Fruit fly (Drosophila melanogaster) whole organism, embryonic: Measurements from ENCODE around the gene CG7203.

ENCODE experiments used
- CG12236 ChIP-seq: fragments of 200-800 bp; sonication (Bioruptor generic); optimal IDR thresholded peaks from 2 replicates; lab custom pipeline; 2016; ENCODE audit warnings: missing biosample characterization, missing genetic modification characterization
- CG14441 ChIP-seq: fragments of 200-800 bp; sonication (Bioruptor generic); IDR thresholded peaks from 2 replicates; pipeline ENCODE4 v1.3.6; 2022; ENCODE audit warnings: missing biosample characterization, missing genetic modification characterization
- CG6683 ChIP-seq: fragments of 200-800 bp; sonication (Bioruptor generic); optimal IDR thresholded peaks from 2 replicates; lab custom pipeline; 2017; ENCODE audit warnings: missing biosample characterization, mild to moderate bottlenecking, missing genetic modification characterization, missing genetic modification reagents
- CG9215 ChIP-seq: fragments of 200-800 bp; sonication (Bioruptor generic); IDR thresholded peaks from 2 replicates; pipeline ENCODE4 v1.3.6; 2022; ENCODE audit warnings: missing biosample characterization, missing genetic modification characterization
- Nf-YA ChIP-seq: fragments of 200-800 bp; sonication (Bioruptor generic); IDR thresholded peaks from 2 replicates; pipeline ENCODE4 v1.3.6; 2022; ENCODE audit warnings: missing biosample characterization, missing genetic modification characterization
- Sox102F ChIP-seq: fragments of 200-800 bp; sonication (Bioruptor generic); optimal IDR thresholded peaks from 2 replicates; lab custom pipeline; 2018; ENCODE audit warnings: missing biosample characterization, mild to moderate bottlenecking, missing genetic modification characterization, moderate library complexity
- amos ChIP-seq: fragments of 200-800 bp; sonication (Bioruptor generic); IDR thresholded peaks from 2 replicates; pipeline ENCODE4 v1.3.6; 2022; ENCODE audit warnings: missing biosample characterization, missing genetic modification characterization; ENCODE audit not compliant: partially characterized antibody
- exex ChIP-seq: fragments of 200-800 bp; sonication (Bioruptor generic); optimal IDR thresholded peaks from 4 replicates; lab custom pipeline; 2018; ENCODE audit warnings: missing biosample characterization, mild to moderate bottlenecking, missing genetic modification characterization, moderate library complexity
- gcm ChIP-seq: fragments of 200-800 bp; sonication (Bioruptor generic); optimal IDR thresholded peaks from 2 replicates; lab custom pipeline; 2019; ENCODE audit warnings: missing biosample characterization, mild to moderate bottlenecking, missing genetic modification characterization, moderate library complexity
- inv ChIP-seq: fragments of 200-800 bp; sonication (Bioruptor generic); IDR thresholded peaks from 2 replicates; pipeline ENCODE4 v1.3.6; 2022; ENCODE audit warnings: missing biosample characterization, missing genetic modification characterization; ENCODE audit not compliant: partially characterized antibody
- vfl ChIP-seq: fragments of 200-800 bp; sonication (Bioruptor generic); optimal IDR thresholded peaks from 2 replicates; lab custom pipeline; 2016; ENCODE audit warnings: missing biosample characterization, missing genetic modification characterization
- zen2 ChIP-seq: fragments of 200-800 bp; sonication (Bioruptor generic); IDR thresholded peaks from 3 replicates; pipeline ENCODE4 v1.3.6; 2022; ENCODE audit warnings: missing biosample characterization, missing genetic modification characterization; ENCODE audit not compliant: partially characterized antibody

dm6 chr2L:7799804-7800433 is 46.9 kb upstream of the CG7203 start, which contains the start of the genes Herp and r2d2:
- peak; percentile 73 for TF ChIP-seq inv (GFP tag; lab: Robert Waterston, UW)
- TF ChIP-seq CG12236 (GFP tag; lab: Kevin White, UChicago) = peak; percentile 81
- TF ChIP-seq amos = peak; percentile 70; the same call in 1 of the 2 replicates
- TF ChIP-seq Nf-YA = peak; percentile 63
- TF ChIP-seq CG9215 (GFP tag; lab: Robert Waterston, UW) = peak; percentile 90
- peak; percentile 83 for TF ChIP-seq vfl (GFP tag; lab: Kevin White, UChicago)
- no peak for TF ChIP-seq Sox102F
- peak; percentile 65 for TF ChIP-seq exex
- peak; percentile 47; the same call in 1 of the 3 replicates for TF ChIP-seq zen2
- TF ChIP-seq gcm = peak; percentile 71
- peak; percentile 62 for TF ChIP-seq CG6683 (GFP tag; lab: Kevin White, UChicago)
- peak; percentile 87 for TF ChIP-seq CG14441
